Worm (Caenorhabditis elegans): ENCODE results near the gene hsp-110.

Gene hsp-110

ce11 chrIII:8466735-8467134, 20.0 kb upstream of the hsp-110 start, which contains the start of gene mig-39:
mig-39 (plus strand) TSS chrIII:8467035.
- TF ChIP-seq hlh-30 (tag; optimal IDR thresholded peaks at IDR 0.05; ENCODE audit: insufficient read depth) (no peak), tbx-2 (tag; optimal IDR thresholded peaks at IDR 0.05) (no peak), pag-3 (tag; optimal IDR thresholded peaks at IDR 0.05; ENCODE audit: borderline replicate concordance) (no peak)

ce11 chrIII:8461410-8461809, 14.7 kb upstream of the hsp-110 start:
- TF ChIP-seq K02D7.2 (tag; optimal IDR thresholded peaks at IDR 0.05) (no peak), che-1 (tag; optimal IDR thresholded peaks at IDR 0.05) (no peak), nfya-1 (tag; optimal IDR thresholded peaks at IDR 0.05) (peak; percentile 95), ceh-18 (tag; optimal IDR thresholded peaks at IDR 0.05) (no peak), hlh-30 (tag; optimal IDR thresholded peaks at IDR 0.05; ENCODE audit: insufficient read depth) (no peak), ceh-31 (tag; optimal IDR thresholded peaks at IDR 0.05) (peak; percentile 40), elt-2 (tag; optimal IDR thresholded peaks at IDR 0.05) (no peak), mec-3 (tag; optimal IDR thresholded peaks at IDR 0.05; ENCODE audit: borderline replicate concordance) (no peak), unc-55 (GFP tag; optimal IDR thresholded peaks at IDR 0.05) (peak; percentile 8)

ce11 chrIII:8457605-8458004, 10.9 kb upstream of the hsp-110 start:
- no peak for TF ChIP-seq tbx-7 (tag; optimal IDR thresholded peaks at IDR 0.05)
- no peak for TF ChIP-seq nhr-232 (tag; optimal IDR thresholded peaks at IDR 0.05)
- TF ChIP-seq eyg-1 (tag; optimal IDR thresholded peaks at IDR 0.05): no peak
- TF ChIP-seq sox-2 (GFP tag; IDR thresholded peaks at IDR 0.05): no peak
- TF ChIP-seq ztf-16 (tag; optimal IDR thresholded peaks at IDR 0.05): no peak
- no peak for TF ChIP-seq ceh-18 (tag; optimal IDR thresholded peaks at IDR 0.05)
- no peak for TF ChIP-seq ceh-48 (tag; optimal IDR thresholded peaks at IDR 0.05)
- no peak for TF ChIP-seq unc-86 (tag; optimal IDR thresholded peaks at IDR 0.05)
- no peak for TF ChIP-seq pag-3 (tag; optimal IDR thresholded peaks at IDR 0.05; ENCODE audit: borderline replicate concordance)
- no peak for TF ChIP-seq ceh-9 (tag; optimal IDR thresholded peaks at IDR 0.05)
- no peak for TF ChIP-seq K02D7.2 (tag; optimal IDR thresholded peaks at IDR 0.05)
- TF ChIP-seq ceh-31 (tag; optimal IDR thresholded peaks at IDR 0.05): no peak
- TF ChIP-seq dve-1 (tag; optimal IDR thresholded peaks at IDR 0.05): no peak
- no peak for TF ChIP-seq ceh-30 (tag; optimal IDR thresholded peaks at IDR 0.05)
- no peak for TF ChIP-seq pha-4 (tag; optimal IDR thresholded peaks at IDR 0.05)
- TF ChIP-seq unc-3 (GFP tag; conservative IDR thresholded peaks at IDR 0.05): no peak
- no peak for TF ChIP-seq unc-3 (tag; optimal IDR thresholded peaks at IDR 0.05)
- no peak for TF ChIP-seq C08G9.2 (tag; optimal IDR thresholded peaks at IDR 0.05)

ce11 chrIII:8451181-8451580, 4.5 kb upstream of the hsp-110 start:
- TF ChIP-seq K02D7.2 (tag; optimal IDR thresholded peaks at IDR 0.05): no peak
- no peak for TF ChIP-seq ceh-48 (tag; optimal IDR thresholded peaks at IDR 0.05)
- TF ChIP-seq madf-2 (tag; optimal IDR thresholded peaks at IDR 0.05): no peak
- no peak for TF ChIP-seq hlh-13 (GFP tag; optimal IDR thresholded peaks at IDR 0.05)
- TF ChIP-seq sdc-2 (tag; optimal IDR thresholded peaks at IDR 0.05): no peak
- no peak for TF ChIP-seq tbx-7 (tag; optimal IDR thresholded peaks at IDR 0.05)
- no peak for TF ChIP-seq che-1 (tag; optimal IDR thresholded peaks at IDR 0.05)

ce11 chrIII:8450494-8450893, 3.8 kb upstream of the hsp-110 start:
- no peak for TF ChIP-seq unc-3 (GFP tag; conservative IDR thresholded peaks at IDR 0.05)
- no peak for TF ChIP-seq unc-3 (tag; optimal IDR thresholded peaks at IDR 0.05)
- no peak for TF ChIP-seq unc-55 (GFP tag; optimal IDR thresholded peaks at IDR 0.05)
- no peak for TF ChIP-seq nhr-11 (tag; optimal IDR thresholded peaks at IDR 0.05)
- no peak for TF ChIP-seq ref-2 (tag; optimal IDR thresholded peaks at IDR 0.05)
- no peak for TF ChIP-seq unc-86 (tag; optimal IDR thresholded peaks at IDR 0.05)
- TF ChIP-seq hlh-13 (GFP tag; optimal IDR thresholded peaks at IDR 0.05): no peak
- TF ChIP-seq mec-3 (tag; optimal IDR thresholded peaks at IDR 0.05; ENCODE audit: borderline replicate concordance): no peak
- no peak for TF ChIP-seq F13H6.1 (tag; optimal IDR thresholded peaks at IDR 0.05)
- no peak for TF ChIP-seq pax-1 (tag; optimal IDR thresholded peaks at IDR 0.05)
- TF ChIP-seq sdc-2 (tag; optimal IDR thresholded peaks at IDR 0.05): no peak
- no peak for TF ChIP-seq ceh-48 (tag; optimal IDR thresholded peaks at IDR 0.05)
- TF ChIP-seq K09A11.1 (tag; optimal IDR thresholded peaks at IDR 0.05; ENCODE audit: insufficient read depth): no peak
- TF ChIP-seq fax-1 (tag; optimal IDR thresholded peaks at IDR 0.05): no peak
- TF ChIP-seq hlh-6 (tag; optimal IDR thresholded peaks at IDR 0.05): no peak
- no peak for TF ChIP-seq K02D7.2 (tag; optimal IDR thresholded peaks at IDR 0.05)
- TF ChIP-seq eyg-1 (tag; optimal IDR thresholded peaks at IDR 0.05): no peak
- no peak for TF ChIP-seq pha-4 (tag; optimal IDR thresholded peaks at IDR 0.05)
- TF ChIP-seq ceh-14 (tag; optimal IDR thresholded peaks at IDR 0.05): no peak
